Fruit fly (Drosophila melanogaster) whole organism, embryonic: ENCODE measurements around the gene CG15537.

Experiments used
- Antp ChIP-seq: fragments of 200-800 bp; sonication (Bioruptor generic); optimal IDR thresholded peaks from 3 replicates; lab custom pipeline; 2016; ENCODE audit warnings: missing biosample characterization, missing genetic modification characterization
- Bteb2 ChIP-seq: fragments of 200-800 bp; sonication (Bioruptor generic); optimal IDR thresholded peaks from 2 replicates; lab custom pipeline; 2016; ENCODE audit warnings: missing biosample characterization, missing genetic modification characterization
- CG10267 ChIP-seq: fragments of 200-800 bp; sonication (Bioruptor generic); optimal IDR thresholded peaks from 2 replicates; lab custom pipeline; 2018; ENCODE audit warnings: missing biosample characterization, mild to moderate bottlenecking, missing genetic modification characterization, moderate library complexity
- CG11504 ChIP-seq: fragments of 200-800 bp; sonication (Bioruptor generic); optimal IDR thresholded peaks from 3 replicates; lab custom pipeline; 2019; ENCODE audit warnings: missing biosample characterization, mild to moderate bottlenecking, missing genetic modification characterization, moderate library complexity
- CG12071 ChIP-seq: fragments of 200-800 bp; sonication (Bioruptor generic); optimal IDR thresholded peaks from 3 replicates; lab custom pipeline; 2018; ENCODE audit warnings: missing biosample characterization, mild to moderate bottlenecking, missing genetic modification characterization
- CG12104 ChIP-seq: fragments of 200-800 bp; sonication (Bioruptor generic); optimal IDR thresholded peaks from 3 replicates; lab custom pipeline; 2016; ENCODE audit warnings: missing biosample characterization, missing genetic modification characterization
- CG12391 ChIP-seq: fragments of 200-800 bp; sonication (Bioruptor generic); optimal IDR thresholded peaks from 3 replicates; lab custom pipeline; 2018; ENCODE audit warnings: missing biosample characterization, mild to moderate bottlenecking, missing genetic modification characterization, moderate library complexity
- CG13296 ChIP-seq: fragments of 200-800 bp; sonication (Bioruptor generic); optimal IDR thresholded peaks from 3 replicates; lab custom pipeline; 2018; ENCODE audit warnings: missing biosample characterization, mild to moderate bottlenecking, missing genetic modification characterization
- CG13424 ChIP-seq: fragments of 200-800 bp; sonication (Bioruptor generic); optimal IDR thresholded peaks from 2 replicates; lab custom pipeline; 2019; ENCODE audit warnings: missing biosample characterization, mild to moderate bottlenecking, missing genetic modification characterization, moderate library complexity
- CG14050 ChIP-seq: fragments of 200-800 bp; sonication (Bioruptor generic); IDR thresholded peaks from 3 replicates; pipeline ENCODE4 v1.3.6; 2022; ENCODE audit warnings: missing biosample characterization, missing genetic modification characterization
- CG15696 ChIP-seq: fragments of 200-800 bp; sonication (Bioruptor generic); optimal IDR thresholded peaks from 2 replicates; lab custom pipeline; 2019; ENCODE audit warnings: missing biosample characterization, mild to moderate bottlenecking, missing genetic modification characterization, moderate library complexity
- CG17385 ChIP-seq: fragments of 200-800 bp; sonication (Bioruptor generic); optimal IDR thresholded peaks from 3 replicates; lab custom pipeline; 2018; ENCODE audit warnings: missing biosample characterization, mild to moderate bottlenecking, missing genetic modification characterization
- CG17568 ChIP-seq: fragments of 200-800 bp; sonication (Bioruptor generic); optimal IDR thresholded peaks from 2 replicates; lab custom pipeline; 2018; ENCODE audit warnings: missing biosample characterization, mild to moderate bottlenecking, missing genetic modification characterization, moderate library complexity
- CG32767 ChIP-seq: fragments of 200-800 bp; sonication (Bioruptor generic); IDR thresholded peaks from 2 replicates; pipeline ENCODE4 v1.3.6; 2022; ENCODE audit warnings: missing biosample characterization, missing genetic modification characterization
- CG3407 ChIP-seq: fragments of 200-800 bp; sonication (Bioruptor generic); optimal IDR thresholded peaks from 2 replicates; lab custom pipeline; 2018; ENCODE audit warnings: missing biosample characterization, mild to moderate bottlenecking, missing genetic modification characterization
- CG3838 ChIP-seq: fragments of 200-800 bp; sonication (Bioruptor generic); optimal IDR thresholded peaks from 3 replicates; lab custom pipeline; 2016; ENCODE audit warnings: missing biosample characterization, missing genetic modification characterization
- CG42726 ChIP-seq: fragments of 200-800 bp; sonication (Bioruptor generic); IDR thresholded peaks from 2 replicates; pipeline ENCODE4 v1.3.6; 2022; ENCODE audit warnings: missing biosample characterization, missing genetic modification characterization; ENCODE audit not compliant: partially characterized antibody
- CG4424 ChIP-seq: fragments of 200-800 bp; sonication (Bioruptor generic); optimal IDR thresholded peaks from 3 replicates; lab custom pipeline; 2016; ENCODE audit warnings: missing biosample characterization, missing genetic modification characterization
- CG4820 ChIP-seq: fragments of 200-800 bp; sonication (Bioruptor generic); optimal IDR thresholded peaks from 3 replicates; lab custom pipeline; 2016; ENCODE audit warnings: missing biosample characterization, missing genetic modification characterization
- CG6813 ChIP-seq: fragments of 200-800 bp; sonication (Bioruptor generic); optimal IDR thresholded peaks from 2 replicates; lab custom pipeline; 2017; ENCODE audit warnings: missing biosample characterization, missing genetic modification characterization, mild to moderate bottlenecking, moderate library complexity, missing genetic modification reagents
- CG8765 ChIP-seq: fragments of 200-800 bp; sonication (Bioruptor generic); IDR thresholded peaks from 2 replicates; pipeline ENCODE4 v1.3.6; 2022; ENCODE audit warnings: missing biosample characterization, missing genetic modification characterization
- H2.0 ChIP-seq: fragments of 200-800 bp; sonication (Bioruptor generic); IDR thresholded peaks from 2 replicates; pipeline ENCODE4 v1.3.6; 2022; ENCODE audit warnings: missing biosample characterization, missing genetic modification characterization
- Hr3 ChIP-seq: fragments of 200-800 bp; sonication (Bioruptor generic); optimal IDR thresholded peaks from 3 replicates; lab custom pipeline; 2016; ENCODE audit warnings: missing biosample characterization, missing genetic modification characterization
- MESR4 ChIP-seq: fragments of 200-800 bp; sonication (Bioruptor generic); optimal IDR thresholded peaks from 2 replicates; lab custom pipeline; 2018; ENCODE audit warnings: missing biosample characterization, mild to moderate bottlenecking, missing genetic modification characterization, moderate library complexity
- Max ChIP-seq: fragments of 200-800 bp; sonication (Bioruptor generic); optimal IDR thresholded peaks from 2 replicates; lab custom pipeline; 2016; ENCODE audit warnings: missing biosample characterization, mild to moderate bottlenecking, missing genetic modification characterization
- NFAT ChIP-seq: fragments of 200-800 bp; sonication (Bioruptor generic); IDR thresholded peaks from 2 replicates; pipeline ENCODE4 v1.3.6; 2022; ENCODE audit warnings: missing biosample characterization, missing genetic modification characterization
- NK7.1 ChIP-seq: fragments of 200-800 bp; sonication (Bioruptor generic); optimal IDR thresholded peaks from 3 replicates; lab custom pipeline; 2016; ENCODE audit warnings: missing biosample characterization, missing genetic modification characterization
- PHDP ChIP-seq: fragments of 200-800 bp; sonication (Bioruptor generic); optimal IDR thresholded peaks from 3 replicates; lab custom pipeline; 2018; ENCODE audit warnings: missing biosample characterization, mild to moderate bottlenecking, missing genetic modification characterization, moderate library complexity
- Rfx ChIP-seq: fragments of 200-800 bp; sonication (Bioruptor generic); IDR thresholded peaks from 2 replicates; pipeline ENCODE4 v1.3.6; 2022; ENCODE audit warnings: missing biosample characterization, missing genetic modification characterization
- Rx ChIP-seq: fragments of 200-800 bp; sonication (Bioruptor generic); IDR thresholded peaks from 2 replicates; pipeline ENCODE4 v1.3.6; 2022; ENCODE audit warnings: missing biosample characterization, missing genetic modification characterization
- ac ChIP-seq: fragments of 200-800 bp; sonication (Bioruptor generic); optimal IDR thresholded peaks from 3 replicates; lab custom pipeline; 2017; ENCODE audit warnings: missing biosample characterization, mild to moderate bottlenecking, missing genetic modification characterization
- ara ChIP-seq: fragments of 200-800 bp; sonication (Bioruptor generic); IDR thresholded peaks from 2 replicates; pipeline ENCODE4 v1.3.6; 2022; ENCODE audit warnings: missing biosample characterization, missing genetic modification characterization
- ash1 ChIP-seq: fragments of 200-800 bp; sonication (Bioruptor generic); optimal IDR thresholded peaks from 2 replicates; lab custom pipeline; 2018; ENCODE audit warnings: missing biosample characterization, mild to moderate bottlenecking, missing genetic modification characterization
- ci ChIP-seq: fragments of 200-800 bp; sonication (Bioruptor generic); IDR thresholded peaks from 3 replicates; pipeline ENCODE4 v1.3.6; 2022; ENCODE audit warnings: missing biosample characterization, missing genetic modification characterization
- disco-r ChIP-seq: fragments of 200-800 bp; sonication (Bioruptor generic); optimal IDR thresholded peaks from 2 replicates; lab custom pipeline; 2016; ENCODE audit warnings: missing biosample characterization, missing genetic modification characterization
- ems ChIP-seq: fragments of 200-800 bp; sonication (Bioruptor generic); optimal IDR thresholded peaks from 3 replicates; lab custom pipeline; 2016; ENCODE audit warnings: missing biosample characterization, missing genetic modification characterization
- esg ChIP-seq: fragments of 200-800 bp; sonication (Bioruptor generic); conservative IDR thresholded peaks from 2 replicates; pipeline ENCODE4 v1.3.6; 2022; ENCODE audit warnings: missing biosample characterization, missing genetic modification characterization
- insv ChIP-seq, 2 experiments: fragments of 200-800 bp; sonication (Bioruptor generic); optimal IDR thresholded peaks; 3 replicates each; lab custom pipeline; 2016 to 2018; ENCODE audit warnings: missing biosample characterization in 2 of 2, missing genetic modification characterization in 2 of 2
- jing ChIP-seq: fragments of 200-800 bp; sonication (Bioruptor generic); optimal IDR thresholded peaks from 2 replicates; lab custom pipeline; 2018; ENCODE audit warnings: missing biosample characterization, mild to moderate bottlenecking, missing genetic modification characterization
- ken ChIP-seq: fragments of 200-800 bp; sonication (Bioruptor generic); IDR thresholded peaks from 3 replicates; pipeline ENCODE4 v1.3.6; 2022; ENCODE audit warnings: missing biosample characterization, missing genetic modification characterization
- lab ChIP-seq: fragments of 200-800 bp; sonication (Bioruptor generic); optimal IDR thresholded peaks from 3 replicates; lab custom pipeline; 2017; ENCODE audit warnings: missing biosample characterization, missing genetic modification characterization, mild to moderate bottlenecking, moderate library complexity, missing genetic modification reagents
- lbe ChIP-seq: fragments of 200-800 bp; sonication (Bioruptor generic); optimal IDR thresholded peaks from 2 replicates; lab custom pipeline; 2016; ENCODE audit warnings: missing biosample characterization, mild to moderate bottlenecking, missing genetic modification characterization
- mirr ChIP-seq: fragments of 200-800 bp; sonication (Bioruptor generic); optimal IDR thresholded peaks from 3 replicates; lab custom pipeline; 2018; ENCODE audit warnings: missing biosample characterization, mild to moderate bottlenecking, missing genetic modification characterization
- nau ChIP-seq: fragments of 200-800 bp; sonication (Bioruptor generic); optimal IDR thresholded peaks from 3 replicates; lab custom pipeline; 2017; ENCODE audit warnings: missing biosample characterization, mild to moderate bottlenecking, missing genetic modification characterization, missing genetic modification reagents
- nerfin-1 ChIP-seq: fragments of 200-800 bp; sonication (Bioruptor generic); optimal IDR thresholded peaks from 3 replicates; lab custom pipeline; 2019; ENCODE audit warnings: missing biosample characterization, mild to moderate bottlenecking, missing genetic modification characterization, moderate library complexity
- org-1 ChIP-seq: fragments of 200-800 bp; sonication (Bioruptor generic); optimal IDR thresholded peaks from 2 replicates; lab custom pipeline; 2017; ENCODE audit warnings: missing biosample characterization, missing genetic modification characterization
- pho ChIP-seq: fragments of 200-800 bp; sonication (Bioruptor generic); optimal IDR thresholded peaks from 2 replicates; lab custom pipeline; 2016; ENCODE audit warnings: missing biosample characterization, missing genetic modification characterization
- row ChIP-seq: fragments of 200-800 bp; sonication (Bioruptor generic); IDR thresholded peaks from 3 replicates; pipeline ENCODE4 v1.3.6; 2022; ENCODE audit warnings: missing biosample characterization, missing genetic modification characterization
- unc-4 ChIP-seq: fragments of 200-800 bp; sonication (Bioruptor generic); IDR thresholded peaks from 2 replicates; pipeline ENCODE4 v1.3.6; 2022; ENCODE audit warnings: missing biosample characterization, missing genetic modification characterization; ENCODE audit not compliant: partially characterized antibody
- usp ChIP-seq: fragments of >200 bp; optimal IDR thresholded peaks from 2 replicates; lab custom pipeline; 2017; ENCODE audit warnings: missing biosample characterization, missing genetic modification characterization

Gene CG15537

DNA sequence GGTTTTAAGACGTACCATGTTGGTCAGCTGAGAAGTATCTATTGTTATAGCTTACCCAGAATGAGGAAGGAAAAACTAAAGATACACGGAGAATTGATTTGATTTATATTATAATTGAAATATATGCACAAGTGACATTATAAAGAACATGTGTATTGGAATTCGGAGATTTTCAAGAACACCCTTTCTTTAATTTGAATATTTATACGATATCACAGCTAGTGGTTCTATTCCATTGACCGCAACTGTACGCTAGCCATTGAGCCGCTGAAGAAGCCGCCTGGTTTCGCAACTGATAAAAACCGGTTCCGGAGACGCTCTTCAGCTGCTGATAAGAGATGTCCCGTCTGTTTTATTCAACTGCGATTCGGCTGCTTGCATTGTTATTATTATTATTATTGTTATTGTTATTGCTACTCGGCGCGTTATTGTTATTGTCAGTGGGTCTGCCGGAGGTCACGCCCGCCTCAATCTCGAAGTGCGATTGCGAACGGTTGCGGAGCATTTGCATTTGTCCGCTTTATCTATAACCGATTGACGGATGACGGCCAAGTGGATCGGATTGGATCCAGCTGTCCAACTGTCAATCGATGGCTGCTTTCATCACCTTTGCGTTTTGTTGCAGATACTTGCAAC, 18.3 kb upstream of the CG15537 start (continued):
- TF ChIP-seq PHDP (tag; lab: Kevin White, UChicago) (peak; percentile 29), CG10267 (tag; lab: Kevin White, UChicago) (peak; percentile 30), ash1 (GFP tag; lab: Kevin White, UChicago) (no peak), CG17385 (GFP tag; lab: Kevin White, UChicago) (peak; percentile 35), ems (no peak), Hr3 (GFP tag; lab: Kevin White, UChicago) (no peak), nau (GFP tag; lab: Kevin White, UChicago) (no peak), MESR4 (GFP tag; lab: Kevin White, UChicago) (no peak), NK7.1 (GFP tag; lab: Kevin White, UChicago) (no peak), esg (GFP tag; lab: Robert Waterston, UW) (no peak), insv (GFP tag; optimal IDR thresholded peaks at IDR 0.05; lab: Kevin White, UChicago) (no peak), row (peak; percentile 58), CG3407 (GFP tag; lab: Kevin White, UChicago) (no peak), CG12391 (peak; percentile 43), Rx (GFP tag; lab: Robert Waterston, UW) (no peak), disco-r (no peak), lab (GFP tag; lab: Kevin White, UChicago) (peak; percentile 51), CG4820 (GFP tag; lab: Kevin White, UChicago) (peak; percentile 10), CG4424 (GFP tag; lab: Kevin White, UChicago) (peak; percentile 17), Antp (GFP tag; lab: Kevin White, UChicago) (no peak), ara (GFP tag; lab: Robert Waterston, UW) (no peak), CG32767 (GFP tag; lab: Robert Waterston, UW) (no peak), CG15696 (tag; lab: Kevin White, UChicago) (peak; percentile 3), Bteb2 (GFP tag; lab: Kevin White, UChicago) (no peak), ac (GFP tag; lab: Kevin White, UChicago) (no peak), lbe (no peak), CG12071 (GFP tag; lab: Kevin White, UChicago) (no peak), H2.0 (GFP tag; lab: Robert Waterston, UW) (0 out of 2 replicates have a peak, but pooled peaks have one; percentile 41), CG3838 (GFP tag; lab: Kevin White, UChicago) (no peak), CG14050 (peak; percentile 18; the same call in 1 of the 3 replicates), usp (no peak), CG17568 (GFP tag; lab: Kevin White, UChicago) (no peak), CG11504 (tag; lab: Kevin White, UChicago) (peak; percentile 59), pho (GFP tag; lab: Kevin White, UChicago) (no peak), mirr (GFP tag; lab: Kevin White, UChicago) (no peak), org-1 (GFP tag; lab: Kevin White, UChicago) (no peak), NFAT (no peak), Rfx (GFP tag; lab: Robert Waterston, UW) (peak; percentile 46; the same call in 1 of the 2 replicates), unc-4 (GFP tag; lab: Robert Waterston, UW) (no peak), ci (GFP tag; lab: Robert Waterston, UW) (peak; percentile 70; the same call in 2 of the 3 replicates), ken (GFP tag; lab: Robert Waterston, UW) (no peak), CG13424 (tag; lab: Kevin White, UChicago) (peak; percentile 41), CG6813 (GFP tag; lab: Kevin White, UChicago) (peak; percentile 15), CG12104 (GFP tag; lab: Kevin White, UChicago) (no peak), nerfin-1 (no peak), CG8765 (GFP tag; lab: Robert Waterston, UW) (no peak), CG42726 (no peak), CG13296 (GFP tag; lab: Kevin White, UChicago) (peak; percentile 23), jing (GFP tag; lab: Kevin White, UChicago) (no peak), Max (GFP tag; lab: Kevin White, UChicago) (no peak)
